Worm (Caenorhabditis elegans): ENCODE results near the gene T23B12.11.

The T23B12.11 gene

ce11 chrV:8454995-8455446 lies at the start of gene T23B12.11:
Gene T23B12.11, plus strand, starts transcription at chrV:8455396.
- TF ChIP-seq pes-1 (GFP tag; IDR thresholded peaks at IDR 0.05), result no peak
- no peak for TF ChIP-seq flt-1 (GFP tag; IDR thresholded peaks at IDR 0.05)
- no peak for TF ChIP-seq tbx-37 (GFP tag; conservative IDR thresholded peaks at IDR 0.05)
- no peak for TF ChIP-seq F13C5.2 (tag; optimal IDR thresholded peaks at IDR 0.05)
- no peak for TF ChIP-seq hnd-1 (tag; optimal IDR thresholded peaks at IDR 0.05)
- no peak for TF ChIP-seq ama-1 (optimal IDR thresholded peaks at IDR 0.05)
- no peak for TF ChIP-seq ets-7 (tag; optimal IDR thresholded peaks at IDR 0.05)
- TF ChIP-seq tbx-11 (GFP tag; IDR thresholded peaks at IDR 0.05), result no peak
- TF ChIP-seq hmg-4 (GFP tag; optimal IDR thresholded peaks at IDR 0.05), result no peak
- TF ChIP-seq aly-1 (tag; optimal IDR thresholded peaks at IDR 0.05), result no peak
- no peak for TF ChIP-seq sea-1 (GFP tag; conservative IDR thresholded peaks at IDR 0.05)
- no peak for TF ChIP-seq B0310.2 (tag; optimal IDR thresholded peaks at IDR 0.05)
- no peak for TF ChIP-seq ceh-13 (GFP tag; optimal IDR thresholded peaks at IDR 0.05)
- no peak for TF ChIP-seq ceh-36 (tag; optimal IDR thresholded peaks at IDR 0.05)
- no peak for TF ChIP-seq tra-4 (tag; optimal IDR thresholded peaks at IDR 0.05)
- no peak for TF ChIP-seq scrt-1 (GFP tag; IDR thresholded peaks at IDR 0.05)
- TF ChIP-seq hmbx-1 (tag; optimal IDR thresholded peaks at IDR 0.05), result no peak

DNA sequence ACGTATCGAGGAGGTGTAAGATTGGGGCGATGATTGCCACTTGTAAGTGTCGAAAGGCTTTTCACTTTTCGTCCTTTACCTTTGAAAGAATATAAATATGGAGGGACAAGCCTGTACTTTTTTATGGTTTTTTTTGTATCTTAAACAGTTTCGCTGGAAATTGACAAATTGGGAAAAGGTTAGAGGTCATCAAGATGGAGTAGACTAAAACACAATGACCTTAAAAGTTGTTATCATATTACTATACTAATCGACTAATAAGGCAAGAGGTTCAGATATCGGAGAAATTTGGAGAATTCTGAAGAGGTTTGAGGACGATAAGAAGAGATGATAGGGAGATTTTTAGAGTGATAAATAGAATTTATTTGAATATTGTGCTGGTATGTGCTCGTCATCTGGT lies 49.0 kb upstream of the T23B12.11 start:
- no peak for TF ChIP-seq ets-7 (tag; optimal IDR thresholded peaks at IDR 0.05)
- TF ChIP-seq ceh-36 (tag; optimal IDR thresholded peaks at IDR 0.05), result no peak
- TF ChIP-seq F13C5.2 (tag; optimal IDR thresholded peaks at IDR 0.05), result no peak
- no peak for TF ChIP-seq tbx-11 (GFP tag; IDR thresholded peaks at IDR 0.05)
- TF ChIP-seq flt-1 (GFP tag; IDR thresholded peaks at IDR 0.05), result no peak
- TF ChIP-seq hnd-1 (tag; optimal IDR thresholded peaks at IDR 0.05), result no peak
- TF ChIP-seq pes-1 (GFP tag; IDR thresholded peaks at IDR 0.05), result no peak
- TF ChIP-seq scrt-1 (GFP tag; IDR thresholded peaks at IDR 0.05), result no peak
- no peak for TF ChIP-seq tra-4 (tag; optimal IDR thresholded peaks at IDR 0.05)
- TF ChIP-seq ceh-13 (GFP tag; optimal IDR thresholded peaks at IDR 0.05), result no peak
- TF ChIP-seq B0310.2 (tag; optimal IDR thresholded peaks at IDR 0.05), result no peak
- TF ChIP-seq ama-1 (optimal IDR thresholded peaks at IDR 0.05), result no peak
- TF ChIP-seq aly-1 (tag; optimal IDR thresholded peaks at IDR 0.05), result no peak
- TF ChIP-seq hmg-4 (GFP tag; optimal IDR thresholded peaks at IDR 0.05), result no peak
- TF ChIP-seq tbx-37 (GFP tag; conservative IDR thresholded peaks at IDR 0.05), result no peak
- TF ChIP-seq hmbx-1 (tag; optimal IDR thresholded peaks at IDR 0.05), result no peak
- TF ChIP-seq sea-1 (GFP tag; conservative IDR thresholded peaks at IDR 0.05), result no peak

ce11 chrV:8406911-8407310 lies 48.3 kb upstream of the T23B12.11 start:
- TF ChIP-seq hnd-1 (tag; optimal IDR thresholded peaks at IDR 0.05) (no peak), scrt-1 (GFP tag; IDR thresholded peaks at IDR 0.05) (no peak), flt-1 (GFP tag; IDR thresholded peaks at IDR 0.05) (no peak), tbx-37 (GFP tag; conservative IDR thresholded peaks at IDR 0.05) (no peak), aly-1 (tag; optimal IDR thresholded peaks at IDR 0.05) (no peak), ceh-13 (GFP tag; optimal IDR thresholded peaks at IDR 0.05) (no peak), hmg-4 (GFP tag; optimal IDR thresholded peaks at IDR 0.05) (no peak), tbx-11 (GFP tag; IDR thresholded peaks at IDR 0.05) (no peak), ama-1 (optimal IDR thresholded peaks at IDR 0.05) (no peak), pes-1 (GFP tag; IDR thresholded peaks at IDR 0.05) (no peak), ets-7 (tag; optimal IDR thresholded peaks at IDR 0.05) (no peak), F13C5.2 (tag; optimal IDR thresholded peaks at IDR 0.05) (no peak)

DNA sequence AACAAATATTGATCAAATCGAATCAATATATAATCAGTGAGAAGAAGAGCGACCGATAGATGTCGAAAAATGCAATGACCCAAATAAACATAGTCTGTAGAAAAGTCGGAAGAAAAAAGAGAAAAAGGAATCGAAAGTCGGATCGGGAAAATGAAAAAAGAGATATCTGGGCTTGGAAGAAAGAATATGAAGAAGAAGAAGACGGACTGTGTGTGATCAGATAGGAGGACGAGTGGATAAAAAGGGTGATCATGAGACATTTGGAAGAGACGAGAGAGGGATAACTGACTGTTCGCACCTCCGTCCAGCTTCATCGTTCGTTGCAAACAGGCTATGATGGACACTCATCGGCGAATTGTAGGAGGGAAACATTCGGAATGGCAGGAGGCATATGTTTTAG lies 45.6 kb upstream of the T23B12.11 start:
- TF ChIP-seq hmg-4 (GFP tag; optimal IDR thresholded peaks at IDR 0.05), result no peak

DNA sequence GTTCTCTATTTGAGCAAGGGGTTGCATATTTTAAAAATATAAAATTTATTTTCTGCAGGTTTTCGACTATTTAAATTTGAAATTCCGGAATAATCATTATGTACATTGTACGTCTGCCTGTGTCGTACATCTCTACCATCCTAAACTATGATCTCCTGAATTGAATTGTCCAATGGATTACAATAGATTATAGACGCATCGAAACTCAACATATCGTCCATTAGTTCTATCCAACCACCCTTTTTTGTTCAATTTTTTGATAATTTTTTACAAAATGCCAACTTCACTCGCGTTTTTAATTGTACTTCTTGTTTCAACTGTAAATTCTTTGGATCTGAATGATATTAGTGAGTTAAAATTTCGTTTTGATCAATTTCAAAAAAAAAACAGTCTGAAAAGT lies 44.8 kb upstream of the T23B12.11 start, which contains the start of gene F52E1.2:
Gene F52E1.2, plus strand, starts transcription at position 190 of the 400 bp plus-strand sequence.
- TF ChIP-seq ceh-13 (GFP tag; optimal IDR thresholded peaks at IDR 0.05) (no peak), F13C5.2 (tag; optimal IDR thresholded peaks at IDR 0.05) (no peak), hmbx-1 (tag; optimal IDR thresholded peaks at IDR 0.05) (no peak), pes-1 (GFP tag; IDR thresholded peaks at IDR 0.05) (no peak), ceh-36 (tag; optimal IDR thresholded peaks at IDR 0.05) (no peak), hnd-1 (tag; optimal IDR thresholded peaks at IDR 0.05) (no peak), aly-1 (tag; optimal IDR thresholded peaks at IDR 0.05) (no peak), hmg-4 (GFP tag; optimal IDR thresholded peaks at IDR 0.05) (no peak), ama-1 (optimal IDR thresholded peaks at IDR 0.05) (no peak), tbx-37 (GFP tag; conservative IDR thresholded peaks at IDR 0.05) (no peak), scrt-1 (GFP tag; IDR thresholded peaks at IDR 0.05) (no peak), flt-1 (GFP tag; IDR thresholded peaks at IDR 0.05) (no peak), ets-7 (tag; optimal IDR thresholded peaks at IDR 0.05) (no peak), tbx-11 (GFP tag; IDR thresholded peaks at IDR 0.05) (no peak), tra-4 (tag; optimal IDR thresholded peaks at IDR 0.05) (no peak), B0310.2 (tag; optimal IDR thresholded peaks at IDR 0.05) (no peak)

- TF ChIP-seq hmbx-1 (tag; optimal IDR thresholded peaks at IDR 0.05) (no peak), aly-1 (tag; optimal IDR thresholded peaks at IDR 0.05) (no peak), B0310.2 (tag; optimal IDR thresholded peaks at IDR 0.05) (no peak), tbx-37 (GFP tag; conservative IDR thresholded peaks at IDR 0.05) (no peak), sea-1 (GFP tag; conservative IDR thresholded peaks at IDR 0.05) (no peak), scrt-1 (GFP tag; IDR thresholded peaks at IDR 0.05) (no peak), pes-1 (GFP tag; IDR thresholded peaks at IDR 0.05) (no peak), tra-4 (tag; optimal IDR thresholded peaks at IDR 0.05) (no peak), F13C5.2 (tag; optimal IDR thresholded peaks at IDR 0.05) (no peak), ceh-36 (tag; optimal IDR thresholded peaks at IDR 0.05) (no peak), ama-1 (optimal IDR thresholded peaks at IDR 0.05) (no peak), hmg-4 (GFP tag; optimal IDR thresholded peaks at IDR 0.05) (no peak), ets-7 (tag; optimal IDR thresholded peaks at IDR 0.05) (no peak), tbx-11 (GFP tag; IDR thresholded peaks at IDR 0.05) (no peak), ceh-13 (GFP tag; optimal IDR thresholded peaks at IDR 0.05) (no peak), flt-1 (GFP tag; IDR thresholded peaks at IDR 0.05) (no peak)
These were observed 41.7 kb upstream of the T23B12.11 start, which contains the start of gene vha-18 for ce11 chrV:8413432-8414021. Gene vha-18, minus strand, starts transcription at chrV:8413482.

Data from whole organism, early embryonic.